Fruit fly (Drosophila melanogaster): Measurements from ENCODE around the gene Pkd2.

Gene Pkd2

dm6 chr2L:12365964-12366482 lies 32.1 kb upstream of the Pkd2 start (continued):
- TF ChIP-seq CG8281 (tag; optimal IDR thresholded peaks at IDR 0.05) (peak; percentile 27), bbx (GFP tag; IDR thresholded peaks at IDR 0.05; ENCODE audit: partially characterized antibody) (0 out of 2 replicates have a peak, but pooled peaks have one; percentile 39), CG17568 (GFP tag; optimal IDR thresholded peaks at IDR 0.05) (peak; percentile 66), Deaf1 (tag; optimal IDR thresholded peaks at IDR 0.05) (peak; percentile 94), Poxn (GFP tag; IDR thresholded peaks at IDR 0.05) (no peak), ssp (GFP tag; IDR thresholded peaks at IDR 0.05) (no peak), tll (GFP tag; optimal IDR thresholded peaks at IDR 0.05) (peak in 1 of 2 experiments; percentile 8), ato (GFP tag; IDR thresholded peaks at IDR 0.05; ENCODE audit: partially characterized antibody) (no peak), HLH54F (GFP tag; optimal IDR thresholded peaks at IDR 0.05) (no peak), CG10274 (GFP tag; optimal IDR thresholded peaks at IDR 0.05) (no peak), CG7928 (GFP tag; optimal IDR thresholded peaks at IDR 0.05) (no peak), zfh1 (GFP tag; IDR thresholded peaks at IDR 0.05) (no peak), abd-A (tag; optimal IDR thresholded peaks at IDR 0.05) (peak; percentile 68), CHES-1-like (GFP tag; optimal IDR thresholded peaks at IDR 0.05) (no peak), oc (tag; optimal IDR thresholded peaks at IDR 0.05) (peak; percentile 65), CG16815 (GFP tag; optimal IDR thresholded peaks at IDR 0.05) (no peak), CG1024 (GFP tag; IDR thresholded peaks at IDR 0.05) (no peak), hth (optimal IDR thresholded peaks at IDR 0.05) (no peak), CkIIα-i1 (GFP tag; IDR thresholded peaks at IDR 0.05) (no peak), sens-2 (GFP tag; IDR thresholded peaks at IDR 0.05) (no peak), disco-r (GFP tag; optimal IDR thresholded peaks at IDR 0.05) (peak; percentile 51), CG18262 (tag; optimal IDR thresholded peaks at IDR 0.05) (peak; percentile 7), crol (GFP tag; IDR thresholded peaks at IDR 0.05) (peak; percentile 31; the same call in 1 of the 2 replicates), CG4617 (GFP tag; optimal IDR thresholded peaks at IDR 0.05; ENCODE audit: borderline replicate concordance) (no peak), zen (tag; optimal IDR thresholded peaks at IDR 0.05) (no peak), Fer3 (tag; optimal IDR thresholded peaks at IDR 0.05) (peak; percentile 3), ham (GFP tag; IDR thresholded peaks at IDR 0.05) (no peak), CG6689 (GFP tag; IDR thresholded peaks at IDR 0.05) (no peak), Oaz (GFP tag; IDR thresholded peaks at IDR 0.05) (no peak), CG43689 (GFP tag; IDR thresholded peaks at IDR 0.05) (no peak), pita (GFP tag; optimal IDR thresholded peaks at IDR 0.05) (no peak), bigmax (GFP tag; optimal IDR thresholded peaks at IDR 0.05) (no peak), CG32772 (GFP tag; IDR thresholded peaks at IDR 0.05) (no peak), NfI (GFP tag; optimal IDR thresholded peaks at IDR 0.05) (no peak), CG31441 (GFP tag; IDR thresholded peaks at IDR 0.05) (peak; percentile 23; the same call in 1 of the 2 replicates), CG8089 (GFP tag; optimal IDR thresholded peaks at IDR 0.05) (no peak), pan (optimal IDR thresholded peaks at IDR 0.05) (no peak), pan (GFP tag; optimal IDR thresholded peaks at IDR 0.05 in 1 of 2, IDR thresholded peaks at IDR 0.05 in 1 of 2) (no peak), dmrt11E (tag; optimal IDR thresholded peaks at IDR 0.05) (no peak), fd3F (GFP tag; optimal IDR thresholded peaks at IDR 0.05) (no peak), knrl (GFP tag; IDR thresholded peaks at IDR 0.05; ENCODE audit: partially characterized antibody) (no peak), Ssrp (tag; optimal IDR thresholded peaks at IDR 0.05) (no peak), Meics (GFP tag; optimal IDR thresholded peaks at IDR 0.05) (no peak), peb (GFP tag; IDR thresholded peaks at IDR 0.05) (no peak), Hmr (GFP tag; optimal IDR thresholded peaks at IDR 0.05) (peak; percentile 36), CG12299 (tag; optimal IDR thresholded peaks at IDR 0.05) (no peak), Atf3 (GFP tag; optimal IDR thresholded peaks at IDR 0.05) (no peak), NFAT (GFP tag; IDR thresholded peaks at IDR 0.05) (no peak), CG9876 (GFP tag; optimal IDR thresholded peaks at IDR 0.05) (no peak), CG10431 (GFP tag; optimal IDR thresholded peaks at IDR 0.05) (peak; percentile 20), ci (GFP tag; IDR thresholded peaks at IDR 0.05) (peak; percentile 42; the same call in 1 of the 3 replicates)

All from whole organism, embryonic.